Fruit fly (Drosophila melanogaster) whole organism, embryonic: ENCODE results near the gene CG15333.

Experiments
- Abd-B ChIP-seq: fragments of 200-800 bp; sonication (Bioruptor generic); optimal IDR thresholded peaks from 2 replicates; lab custom pipeline; 2018; ENCODE audit warnings: missing biosample characterization, mild to moderate bottlenecking, missing genetic modification characterization, moderate library complexity
- CG10543 ChIP-seq: fragments of 200-800 bp; sonication (Bioruptor generic); optimal IDR thresholded peaks from 3 replicates; lab custom pipeline; 2017; ENCODE audit warnings: missing biosample characterization, mild to moderate bottlenecking, missing genetic modification characterization, moderate library complexity
- CG12219 ChIP-seq: fragments of 200-800 bp; sonication (Bioruptor generic); optimal IDR thresholded peaks from 3 replicates; lab custom pipeline; 2018; ENCODE audit warnings: missing biosample characterization, mild to moderate bottlenecking, missing genetic modification characterization
- CG13296 ChIP-seq: fragments of 200-800 bp; sonication (Bioruptor generic); optimal IDR thresholded peaks from 3 replicates; lab custom pipeline; 2018; ENCODE audit warnings: missing biosample characterization, mild to moderate bottlenecking, missing genetic modification characterization
- CG1603 ChIP-seq: fragments of 200-800 bp; sonication (Bioruptor generic); optimal IDR thresholded peaks from 2 replicates; lab custom pipeline; 2019; ENCODE audit warnings: missing biosample characterization, mild to moderate bottlenecking, missing genetic modification characterization, moderate library complexity
- CG16779 ChIP-seq: fragments of 200-800 bp; sonication (Bioruptor generic); IDR thresholded peaks from 2 replicates; pipeline ENCODE4 v1.3.6; 2022; ENCODE audit warnings: missing biosample characterization, missing genetic modification characterization
- CG9437 ChIP-seq: fragments of 200-800 bp; sonication (Bioruptor generic); optimal IDR thresholded peaks from 2 replicates; lab custom pipeline; 2018; ENCODE audit warnings: missing biosample characterization, mild to moderate bottlenecking, missing genetic modification characterization
- CG9876 ChIP-seq: fragments of 200-800 bp; sonication (Bioruptor generic); optimal IDR thresholded peaks from 2 replicates; lab custom pipeline; 2016; ENCODE audit warnings: missing biosample characterization, missing genetic modification characterization
- Hr78 ChIP-seq, 2 experiments: fragments of 200-800 bp in 1 of 2; fragments of >200 bp in 1 of 2; sonication (Bioruptor generic) in 1 of 2; optimal IDR thresholded peaks; 2 replicates each; lab custom pipeline; 2017 to 2019; ENCODE audit warnings: missing biosample characterization in 2 of 2, missing genetic modification characterization in 2 of 2, mild to moderate bottlenecking in 1 of 2, moderate library complexity in 1 of 2
- amos ChIP-seq: fragments of 200-800 bp; sonication (Bioruptor generic); IDR thresholded peaks from 2 replicates; pipeline ENCODE4 v1.3.6; 2022; ENCODE audit warnings: missing biosample characterization, missing genetic modification characterization; ENCODE audit not compliant: partially characterized antibody
- gcm2 ChIP-seq: fragments of 200-800 bp; sonication (Bioruptor generic); optimal IDR thresholded peaks from 2 replicates; lab custom pipeline; 2016; ENCODE audit warnings: missing biosample characterization, missing genetic modification characterization
- jigr1 ChIP-seq: fragments of 200-800 bp; sonication (Bioruptor generic); IDR thresholded peaks from 3 replicates; pipeline ENCODE4 v1.3.6; 2022; ENCODE audit warnings: missing biosample characterization, missing genetic modification characterization

- TF ChIP-seq CG16779 (GFP tag; lab: Robert Waterston, UW) (no peak), CG1603 (tag; lab: Kevin White, UChicago) (peak; percentile 38), CG10543 (GFP tag; lab: Kevin White, UChicago) (no peak), Abd-B (no peak), CG9876 (GFP tag; lab: Kevin White, UChicago) (no peak), jigr1 (GFP tag; lab: Robert Waterston, UW) (no peak), CG9437 (GFP tag; lab: Kevin White, UChicago) (no peak), CG12219 (no peak), amos (GFP tag; lab: Robert Waterston, UW) (no peak), Hr78 (GFP tag; optimal IDR thresholded peaks at IDR 0.05; lab: Kevin White, UChicago) (no peak), gcm2 (GFP tag; lab: Kevin White, UChicago) (no peak), CG13296 (GFP tag; lab: Kevin White, UChicago) (no peak)
Measured at dm6 chrX:7976976-7977834, 43.9 kb downstream of the CG15333 start.
